Fruit fly (Drosophila melanogaster): ENCODE measurements around the gene CG34132.

CG34132 gene

DNA sequence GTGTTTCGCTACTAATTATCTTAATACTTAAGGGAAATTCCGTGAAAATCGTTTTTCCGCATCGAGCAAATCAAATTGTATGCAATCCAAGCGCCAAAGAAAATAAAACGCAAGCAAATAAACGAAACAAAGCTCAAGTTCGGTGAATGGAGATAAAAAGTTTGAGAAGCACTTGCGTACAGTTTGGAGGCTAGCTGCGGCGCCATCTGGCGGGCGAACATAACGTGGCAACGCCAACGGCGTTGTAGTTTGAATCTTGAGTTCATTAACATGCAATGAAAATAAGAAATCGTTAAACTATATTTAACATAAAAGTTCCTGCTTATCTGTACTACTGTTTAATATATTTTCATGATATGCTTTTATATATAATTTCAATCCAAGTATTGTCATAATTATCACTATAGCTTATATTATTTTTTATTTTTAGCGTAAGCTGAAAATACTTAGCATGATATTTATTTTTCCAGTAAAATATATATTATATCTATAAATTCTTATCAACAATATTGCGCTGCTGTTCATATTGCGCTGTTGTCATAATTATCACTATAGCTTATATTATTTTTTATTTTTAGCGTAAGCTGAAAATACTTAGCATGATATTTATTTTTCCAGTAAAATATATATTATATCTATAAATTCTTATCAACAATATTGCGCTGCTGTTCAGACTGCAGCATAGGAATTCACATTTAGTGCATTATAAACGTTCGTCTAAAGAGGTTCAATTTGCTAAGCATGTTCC, 28.7 kb upstream of the CG34132 start, which contains the start of gene lectin-28C (continued):
- peak; percentile 87 for TF ChIP-seq Abd-B (GFP tag; optimal IDR thresholded peaks at IDR 0.05)
- 0 out of 2 replicates have a peak, but pooled peaks have one; percentile 14 for TF ChIP-seq H2.0 (GFP tag; IDR thresholded peaks at IDR 0.05)
- TF ChIP-seq CG17829 (tag; optimal IDR thresholded peaks at IDR 0.05) = peak; percentile 10
- TF ChIP-seq ato (GFP tag; IDR thresholded peaks at IDR 0.05; ENCODE audit: partially characterized antibody) = peak; percentile 60; the same call in 1 of the 2 replicates
- TF ChIP-seq Hr51 (GFP tag; optimal IDR thresholded peaks at IDR 0.05) = peak in 1 of 2 experiments; percentile 4
- TF ChIP-seq NFAT (GFP tag; IDR thresholded peaks at IDR 0.05) = 0 out of 2 replicates have a peak, but pooled peaks have one; percentile 5
- 0 out of 2 replicates have a peak, but pooled peaks have one; percentile 22 for TF ChIP-seq CG9932 (GFP tag; IDR thresholded peaks at IDR 0.05)
- TF ChIP-seq CG16813 (GFP tag; IDR thresholded peaks at IDR 0.05; ENCODE audit: partially characterized antibody) = peak; percentile 54; the same call in 1 of the 3 replicates
- TF ChIP-seq E2f2 (GFP tag; IDR thresholded peaks at IDR 0.05) = peak; percentile 68
- peak; percentile 93 for TF ChIP-seq Ets65A (GFP tag)
- TF ChIP-seq knrl (GFP tag; IDR thresholded peaks at IDR 0.05; ENCODE audit: partially characterized antibody) = peak; percentile 47; the same call in 2 of the 3 replicates
- TF ChIP-seq nmo (GFP tag; optimal IDR thresholded peaks at IDR 0.05) = peak; percentile 26
- peak; percentile 11 for TF ChIP-seq CG2712 (tag; optimal IDR thresholded peaks at IDR 0.05)
- TF ChIP-seq CG30403 (GFP tag; optimal IDR thresholded peaks at IDR 0.05) = peak; percentile 4
- peak; percentile 82 for TF ChIP-seq Opbp (GFP tag; IDR thresholded peaks at IDR 0.05; ENCODE audit: partially characterized antibody)
- TF ChIP-seq stwl (tag; optimal IDR thresholded peaks at IDR 0.05) = peak; percentile 97
- peak; percentile 22 for TF ChIP-seq ind (GFP tag; optimal IDR thresholded peaks at IDR 0.05)
- peak; percentile 13 for TF ChIP-seq Xbp1 (GFP tag; optimal IDR thresholded peaks at IDR 0.05)
- TF ChIP-seq CG11456 (GFP tag; IDR thresholded peaks at IDR 0.05) = peak; percentile 60; the same call in 1 of the 3 replicates
- peak; percentile 49 for TF ChIP-seq CG1603 (tag; optimal IDR thresholded peaks at IDR 0.05)
- TF ChIP-seq CG11504 (tag; optimal IDR thresholded peaks at IDR 0.05) = peak; percentile 44
- peak; percentile 56 for TF ChIP-seq CG3847 (GFP tag; IDR thresholded peaks at IDR 0.05)
- TF ChIP-seq CG11247 (GFP tag; IDR thresholded peaks at IDR 0.05) = peak; percentile 21; the same call in 1 of the 2 replicates
- TF ChIP-seq bbx (GFP tag; IDR thresholded peaks at IDR 0.05; ENCODE audit: partially characterized antibody) = peak; percentile 66
- peak; percentile 32; the same call in 1 of the 2 replicates for TF ChIP-seq tna (GFP tag; IDR thresholded peaks at IDR 0.05; ENCODE audit: partially characterized antibody)
- TF ChIP-seq Dp (GFP tag; optimal IDR thresholded peaks at IDR 0.05) = peak; percentile 58
- TF ChIP-seq CG15601 (tag; optimal IDR thresholded peaks at IDR 0.05) = peak; percentile 2
- TF ChIP-seq Lhr (GFP tag; optimal IDR thresholded peaks at IDR 0.05) = peak; percentile 39
- TF ChIP-seq zen (tag; optimal IDR thresholded peaks at IDR 0.05) = peak; percentile 22
- TF ChIP-seq vvl (GFP tag; IDR thresholded peaks at IDR 0.05) = peak; percentile 47; the same call in 1 of the 2 replicates
- TF ChIP-seq pzg (GFP tag; optimal IDR thresholded peaks at IDR 0.05) = peak; percentile 16
- TF ChIP-seq Med (GFP tag) = peak; percentile 70
- peak; percentile 2 for TF ChIP-seq Dek (tag; optimal IDR thresholded peaks at IDR 0.05)
- TF ChIP-seq Blimp-1 (GFP tag; optimal IDR thresholded peaks at IDR 0.05) = peak; percentile 1
- peak; percentile 95 for TF ChIP-seq CTCF (GFP tag; optimal IDR thresholded peaks at IDR 0.05)
- peak; percentile 12 for TF ChIP-seq CoRest (tag; optimal IDR thresholded peaks at IDR 0.05)
- TF ChIP-seq Deaf1 (tag; optimal IDR thresholded peaks at IDR 0.05) = peak; percentile 8

DNA sequence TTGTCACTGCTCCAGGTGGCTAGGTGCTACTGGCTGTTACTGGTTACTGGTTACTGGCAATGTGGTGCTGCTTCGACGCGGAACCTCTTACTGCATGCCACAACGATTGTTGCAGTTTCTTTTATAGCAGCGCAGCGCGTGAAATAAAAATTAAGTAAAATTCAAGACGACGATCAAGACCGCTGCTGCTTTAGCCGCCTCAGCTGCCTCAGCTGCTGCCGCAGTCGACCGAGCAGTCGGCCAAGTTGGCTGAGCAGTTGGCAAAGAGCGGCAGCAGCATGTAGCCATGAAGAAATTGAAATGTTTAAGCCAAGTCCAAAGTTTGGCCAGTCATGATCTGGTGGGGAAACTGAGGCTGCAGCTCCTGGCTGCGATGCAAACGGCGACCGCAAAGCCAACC, 24.6 kb upstream of the CG34132 start, which contains the start of gene TwdlE:
Gene TwdlE (minus strand): TSS at position 101 of the 400 bp plus-strand sequence.
- no peak for TF ChIP-seq CG9932 (GFP tag; IDR thresholded peaks at IDR 0.05)
- TF ChIP-seq Xrp1 (GFP tag; IDR thresholded peaks at IDR 0.05) = no peak
- no peak for TF ChIP-seq CG12236 (GFP tag; optimal IDR thresholded peaks at IDR 0.05)
- no peak for TF ChIP-seq Bteb2 (GFP tag; optimal IDR thresholded peaks at IDR 0.05)
- no peak for TF ChIP-seq CG12155 (GFP tag; optimal IDR thresholded peaks at IDR 0.05)
- no peak for TF ChIP-seq cas (GFP tag; IDR thresholded peaks at IDR 0.05)
- TF ChIP-seq Dp (GFP tag; optimal IDR thresholded peaks at IDR 0.05) = no peak
- no peak for TF ChIP-seq Lhr (GFP tag; optimal IDR thresholded peaks at IDR 0.05)
- TF ChIP-seq maf-S (GFP tag; optimal IDR thresholded peaks at IDR 0.05) = no peak
- TF ChIP-seq psq (GFP tag; optimal IDR thresholded peaks at IDR 0.05) = no peak
- TF ChIP-seq Dbx (GFP tag; IDR thresholded peaks at IDR 0.05) = no peak
- TF ChIP-seq CG1603 (tag; optimal IDR thresholded peaks at IDR 0.05) = no peak
- TF ChIP-seq br (optimal IDR thresholded peaks at IDR 0.05) = no peak
- no peak for TF ChIP-seq ci (GFP tag; IDR thresholded peaks at IDR 0.05)
- TF ChIP-seq CG16863 (GFP tag; optimal IDR thresholded peaks at IDR 0.05) = no peak

Measured in whole organism, embryonic.